Worm (Caenorhabditis elegans) whole organism, L1 larva: ENCODE results near the gene clec-205.

ENCODE experiments used
- C04F5.9 ChIP-seq: sonication (generic microtip); optimal IDR thresholded peaks from 2 replicates; lab custom pipeline; 2016; ENCODE audit warnings: missing genetic modification characterization, missing compliant biosample characterization
- C16A3.4 ChIP-seq: fragments of 150-350 bp; optimal IDR thresholded peaks from 2 replicates; lab custom pipeline; 2014; ENCODE audit warnings: missing biosample characterization, missing genetic modification characterization
- aha-1 ChIP-seq: fragments of 150-350 bp; optimal IDR thresholded peaks from 2 replicates; lab custom pipeline; 2014; ENCODE audit warnings: missing biosample characterization, missing genetic modification characterization
- alr-1 ChIP-seq: fragments of 200-800 bp; sonication (Bioruptor generic); optimal IDR thresholded peaks from 2 replicates; lab custom pipeline; 2018; ENCODE audit warnings: borderline replicate concordance, mild to moderate bottlenecking, missing genetic modification characterization, missing compliant biosample characterization
- aly-2 ChIP-seq: fragments of 150-350 bp; optimal IDR thresholded peaks from 2 replicates; lab custom pipeline; 2014; ENCODE audit warnings: missing biosample characterization, missing genetic modification characterization
- ama-1 ChIP-seq: fragments of 150-350 bp; optimal IDR thresholded peaks from 2 replicates; lab custom pipeline; 2014
- blmp-1 ChIP-seq: fragments of 150-350 bp; optimal IDR thresholded peaks from 2 replicates; lab custom pipeline; 2014; ENCODE audit warnings: missing biosample characterization, missing genetic modification characterization
- ceh-63 ChIP-seq: fragments of 200-800 bp; sonication (Bioruptor generic); optimal IDR thresholded peaks from 2 replicates; lab custom pipeline; 2018; ENCODE audit warnings: mild to moderate bottlenecking, missing genetic modification characterization, missing compliant biosample characterization
- ceh-82 ChIP-seq, 3 experiments: fragments of 150-350 bp in 1 of 3; sonication (generic microtip) in 2 of 3; optimal IDR thresholded peaks; 2 replicates each; lab custom pipeline; 2014 to 2017; ENCODE audit warnings: missing biosample characterization in 3 of 3, missing genetic modification characterization in 3 of 3
- ceh-88 ChIP-seq: fragments of 200-800 bp; sonication (Bioruptor generic); IDR thresholded peaks from 2 replicates; pipeline ENCODE4 v1.3.6; 2022; ENCODE audit warnings: missing genetic modification characterization, missing compliant biosample characterization
- ceh-90 ChIP-seq: sonication (generic microtip); optimal IDR thresholded peaks from 2 replicates; lab custom pipeline; 2016; ENCODE audit warnings: missing genetic modification characterization, missing compliant biosample characterization
- dpl-1 ChIP-seq, 3 experiments: fragments of 150-350 bp in 2 of 3; sonication (generic microtip) in 1 of 3; optimal IDR thresholded peaks; 2 replicates each; lab custom pipeline; 2014 to 2017; ENCODE audit warnings: missing biosample characterization in 3 of 3, missing genetic modification characterization in 3 of 3, missing genetic modification reagents in 3 of 3
- efl-1 ChIP-seq, 4 experiments: fragments of 150-350 bp; optimal IDR thresholded peaks in 3 of 4; peaks in 1 of 4; 1 replicate in 1 of 4; 2 replicates in 3 of 4; lab custom pipeline; 2014; ENCODE audit warnings: missing biosample characterization in 2 of 4, missing genetic modification characterization in 2 of 4, missing genetic modification reagents in 2 of 4
- elt-2 ChIP-seq: sonication (generic microtip); optimal IDR thresholded peaks from 2 replicates; lab custom pipeline; 2016; ENCODE audit warnings: missing genetic modification characterization, mild to moderate bottlenecking, inconsistent platforms, missing compliant biosample characterization, missing genetic modification reagents
- elt-3 ChIP-seq, 6 experiments: fragments of 150-350 bp in 1 of 6; sonication (generic microtip); optimal IDR thresholded peaks; 2 replicates each; lab custom pipeline; 2017 to 2018; ENCODE audit warnings: missing biosample characterization in 6 of 6, missing genetic modification characterization in 6 of 6, inconsistent platforms in 1 of 6
- fkh-4 ChIP-seq: sonication (generic microtip); optimal IDR thresholded peaks from 2 replicates; lab custom pipeline; 2016; ENCODE audit warnings: missing compliant biosample characterization, missing genetic modification characterization, borderline replicate concordance
- fkh-8 ChIP-seq: sonication (generic microtip); optimal IDR thresholded peaks from 2 replicates; lab custom pipeline; 2016; ENCODE audit warnings: mild to moderate bottlenecking, missing genetic modification characterization, missing compliant biosample characterization
- grh-1 ChIP-seq: fragments of 200-800 bp; sonication (Bioruptor generic); IDR thresholded peaks from 2 replicates; pipeline ENCODE4 v1.3.6; 2022; ENCODE audit warnings: missing genetic modification reagents, missing genetic modification characterization, missing compliant biosample characterization
- jun-1 ChIP-seq: fragments of 150-350 bp; optimal IDR thresholded peaks from 2 replicates; lab custom pipeline; 2014; ENCODE audit warnings: missing biosample characterization, missing genetic modification reagents, missing genetic modification characterization
- lin-13 ChIP-seq: fragments of 150-350 bp; optimal IDR thresholded peaks from 2 replicates; lab custom pipeline; 2014; ENCODE audit warnings: missing biosample characterization, missing genetic modification reagents, missing genetic modification characterization
- lin-14 ChIP-seq: fragments of 200-800 bp; sonication (Bioruptor generic); optimal IDR thresholded peaks from 2 replicates; lab custom pipeline; 2018; ENCODE audit warnings: mild to moderate bottlenecking, missing genetic modification characterization, moderate library complexity, missing compliant biosample characterization
- lin-35 ChIP-seq, 2 experiments: fragments of 150-350 bp; optimal IDR thresholded peaks; 2 replicates each; lab custom pipeline; 2014; ENCODE audit warnings: missing biosample characterization in 2 of 2, missing genetic modification characterization in 2 of 2, missing genetic modification reagents in 2 of 2
- lsy-2 ChIP-seq, 2 experiments: fragments of 150-350 bp; optimal IDR thresholded peaks; 2 replicates each; lab custom pipeline; 2014; ENCODE audit warnings: missing biosample characterization in 2 of 2, missing genetic modification characterization in 2 of 2
- mef-2 ChIP-seq: fragments of 150-350 bp; optimal IDR thresholded peaks from 2 replicates; lab custom pipeline; 2014; ENCODE audit warnings: missing biosample characterization, missing genetic modification characterization
- nhr-11 ChIP-seq: fragments of 150-350 bp; optimal IDR thresholded peaks from 2 replicates; lab custom pipeline; 2014; ENCODE audit warnings: missing biosample characterization, missing genetic modification characterization
- nhr-20 ChIP-seq: sonication (generic microtip); optimal IDR thresholded peaks from 2 replicates; lab custom pipeline; 2016; ENCODE audit warnings: mild to moderate bottlenecking, missing genetic modification characterization, missing compliant biosample characterization
- nhr-237 ChIP-seq: fragments of 150-350 bp; optimal IDR thresholded peaks from 2 replicates; lab custom pipeline; 2014; ENCODE audit warnings: missing biosample characterization, missing genetic modification characterization
- nhr-47 ChIP-seq: sonication (generic microtip); optimal IDR thresholded peaks from 2 replicates; lab custom pipeline; 2016; ENCODE audit warnings: mild to moderate bottlenecking, missing genetic modification characterization, moderate library complexity, missing compliant biosample characterization
- nhr-71 ChIP-seq: sonication (generic microtip); optimal IDR thresholded peaks from 2 replicates; lab custom pipeline; 2016; ENCODE audit warnings: mild to moderate bottlenecking, missing genetic modification characterization, moderate library complexity, missing compliant biosample characterization
- nhr-76 ChIP-seq: sonication (generic microtip); optimal IDR thresholded peaks from 2 replicates; lab custom pipeline; 2017; ENCODE audit warnings: missing biosample characterization, missing genetic modification characterization
- nhr-77 ChIP-seq: fragments of 150-350 bp; optimal IDR thresholded peaks from 2 replicates; lab custom pipeline; 2014; ENCODE audit warnings: missing biosample characterization, missing genetic modification characterization
- nhr-85 ChIP-seq: sonication (generic microtip); peaks from one replicate; lab custom pipeline; 2016; ENCODE audit warnings: missing genetic modification characterization, inconsistent platforms, missing compliant biosample characterization
- pag-3 ChIP-seq: sonication (generic microtip); optimal IDR thresholded peaks from 2 replicates; lab custom pipeline; 2017; ENCODE audit warnings: missing genetic modification characterization, mild to moderate bottlenecking, missing compliant biosample characterization, antibody characterized with exemption, borderline replicate concordance; ENCODE audit not compliant: insufficient read depth
- pax-3 ChIP-seq: fragments of 200-800 bp; sonication (Bioruptor generic); optimal IDR thresholded peaks from 2 replicates; lab custom pipeline; 2018; ENCODE audit warnings: mild to moderate bottlenecking, missing genetic modification characterization, moderate library complexity, missing compliant biosample characterization
- skn-1 ChIP-seq: fragments of 150-350 bp; optimal IDR thresholded peaks from 2 replicates; lab custom pipeline; 2014; ENCODE audit warnings: missing biosample characterization, missing genetic modification characterization
- sptf-1 ChIP-seq: fragments of 150-350 bp; optimal IDR thresholded peaks from 2 replicates; lab custom pipeline; 2014; ENCODE audit warnings: missing biosample characterization, missing genetic modification characterization
- sup-37 ChIP-seq: fragments of 200-800 bp; sonication (Bioruptor generic); optimal IDR thresholded peaks from 2 replicates; lab custom pipeline; 2018; ENCODE audit warnings: mild to moderate bottlenecking, missing genetic modification characterization, missing compliant biosample characterization
- tbx-2 ChIP-seq: sonication (generic microtip); optimal IDR thresholded peaks from 2 replicates; lab custom pipeline; 2016; ENCODE audit warnings: missing genetic modification characterization, missing compliant biosample characterization
- tlp-1 ChIP-seq: fragments of 150-350 bp; optimal IDR thresholded peaks from 2 replicates; lab custom pipeline; 2014; ENCODE audit warnings: missing biosample characterization, missing genetic modification characterization
- unc-130 ChIP-seq: fragments of 150-350 bp; optimal IDR thresholded peaks from 2 replicates; lab custom pipeline; 2017; ENCODE audit warnings: missing biosample characterization, missing genetic modification characterization, inconsistent platforms
- xbp-1 ChIP-seq: sonication (generic microtip); optimal IDR thresholded peaks from 2 replicates; lab custom pipeline; 2016; ENCODE audit warnings: missing genetic modification characterization, missing compliant biosample characterization
- zag-1 ChIP-seq: fragments of 150-350 bp; optimal IDR thresholded peaks from 2 replicates; lab custom pipeline; 2014; ENCODE audit warnings: missing biosample characterization, missing genetic modification characterization
- zip-4 ChIP-seq: fragments of 200-800 bp; sonication (Bioruptor generic); optimal IDR thresholded peaks from 2 replicates; lab custom pipeline; 2018; ENCODE audit warnings: mild to moderate bottlenecking, missing genetic modification characterization, moderate library complexity, missing compliant biosample characterization

Gene clec-205

DNA sequence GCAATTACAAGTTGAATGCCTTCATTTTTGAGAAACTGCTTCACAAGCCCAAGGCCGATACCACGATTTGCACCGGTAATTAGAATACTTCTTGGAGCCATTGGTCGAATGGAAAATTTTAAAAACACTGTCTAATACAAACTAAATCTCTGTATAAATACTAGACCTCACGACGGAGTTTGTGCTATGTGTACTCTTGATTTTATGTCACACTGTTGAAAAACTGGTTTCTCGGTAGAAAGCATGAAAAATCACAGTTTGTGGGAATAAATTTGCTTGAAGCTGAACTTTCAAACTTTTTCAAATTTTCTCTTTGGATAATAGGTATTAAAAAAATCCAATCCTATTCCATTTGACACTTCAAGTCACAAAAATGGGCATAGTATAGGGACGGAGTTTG lies 5.1 kb upstream of the clec-205 start, which contains the start of gene ZK697.14:
TSS of gene ZK697.14 (minus strand) at position 101 of the 400 bp plus-strand sequence.
- TF ChIP-seq nhr-11 (tag; lab: Kevin White, UChicago) (no peak), elt-2 (no peak), lin-14 (GFP tag; lab: Kevin White, UChicago) (no peak), nhr-20 (tag; lab: Kevin White, UChicago) (no peak), nhr-85 (tag; lab: Kevin White, UChicago) (no peak), lsy-2 (tag; optimal IDR thresholded peaks at IDR 0.05; lab: Kevin White, UChicago) (no peak)

DNA sequence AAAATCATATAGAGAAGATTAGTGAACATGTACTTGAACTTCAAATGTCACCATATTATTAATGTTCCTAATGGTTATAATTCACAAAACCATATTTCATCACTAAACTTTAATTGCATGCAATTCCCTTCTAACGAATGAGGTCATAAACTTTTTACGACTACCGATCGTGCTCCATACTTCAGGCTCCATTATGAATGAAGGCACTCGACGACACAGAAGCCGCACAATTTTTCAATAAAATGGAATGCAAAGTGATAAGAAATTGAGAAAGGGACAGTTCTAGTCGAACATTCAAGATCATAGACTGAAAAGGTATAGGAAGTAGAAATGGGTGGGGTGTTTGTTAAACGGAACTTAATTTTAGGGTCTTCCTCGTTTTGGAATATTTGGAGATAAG lies 4.6 kb upstream of the clec-205 start:
- TF ChIP-seq fkh-4 (tag; lab: Kevin White, UChicago) (no peak), lin-13 (GFP tag; lab: Kevin White, UChicago) (no peak), tbx-2 (tag; lab: Kevin White, UChicago) (no peak), zip-4 (GFP tag; lab: Kevin White, UChicago) (no peak), aha-1 (tag; lab: Kevin White, UChicago) (no peak), C04F5.9 (tag; lab: Kevin White, UChicago) (no peak), ceh-88 (GFP tag; lab: Robert Waterston, UW) (no peak), sptf-1 (tag; lab: Kevin White, UChicago) (no peak), alr-1 (tag; lab: Kevin White, UChicago) (no peak), ama-1 (lab: Kevin White, UChicago) (no peak), pax-3 (tag; lab: Kevin White, UChicago) (no peak), nhr-47 (tag; lab: Kevin White, UChicago) (no peak), C16A3.4 (tag; lab: Kevin White, UChicago) (no peak), nhr-11 (tag; lab: Kevin White, UChicago) (no peak), mef-2 (no peak), tlp-1 (no peak), sup-37 (GFP tag; lab: Kevin White, UChicago) (no peak), nhr-20 (tag; lab: Kevin White, UChicago) (no peak), xbp-1 (tag; lab: Kevin White, UChicago) (no peak)
- TF ChIP-seq, all 84 proteins: peak for 0

DNA sequence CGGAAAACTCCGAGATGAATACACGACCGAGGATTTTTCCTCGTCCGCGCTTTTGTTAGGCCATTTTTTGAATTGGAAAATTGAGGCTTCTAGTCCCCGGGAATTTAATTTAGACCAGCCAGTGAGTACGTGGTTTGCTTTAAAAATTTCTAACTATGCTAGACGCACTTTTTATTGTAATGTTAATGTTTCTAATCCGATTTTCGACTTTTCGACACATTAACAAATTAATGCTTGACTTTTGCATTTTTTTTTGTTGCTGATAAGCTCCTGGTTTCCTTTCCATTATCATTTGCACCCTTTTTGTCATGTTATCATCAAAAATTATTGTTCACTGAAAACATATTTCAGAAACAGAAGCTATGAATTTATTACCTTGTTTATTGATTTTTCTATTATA lies 3.8 kb upstream of the clec-205 start, which contains the start of gene clec-204:
TSS of gene clec-204 (plus strand) at position 301 of the 400 bp plus-strand sequence.
- TF ChIP-seq ceh-82 (tag; optimal IDR thresholded peaks at IDR 0.05; lab: Kevin White, UChicago) (no peak), blmp-1 (tag; lab: Kevin White, UChicago) (no peak), unc-130 (tag; lab: Kevin White, UChicago) (no peak), aly-2 (tag; lab: Kevin White, UChicago) (no peak), lin-35 (GFP tag; optimal IDR thresholded peaks at IDR 0.05; lab: Kevin White, UChicago) (no peak), ceh-63 (GFP tag; lab: Kevin White, UChicago) (no peak), zag-1 (no peak), elt-2 (peak; percentile 44)
- TF ChIP-seq, all 84 proteins: peak for 1

DNA sequence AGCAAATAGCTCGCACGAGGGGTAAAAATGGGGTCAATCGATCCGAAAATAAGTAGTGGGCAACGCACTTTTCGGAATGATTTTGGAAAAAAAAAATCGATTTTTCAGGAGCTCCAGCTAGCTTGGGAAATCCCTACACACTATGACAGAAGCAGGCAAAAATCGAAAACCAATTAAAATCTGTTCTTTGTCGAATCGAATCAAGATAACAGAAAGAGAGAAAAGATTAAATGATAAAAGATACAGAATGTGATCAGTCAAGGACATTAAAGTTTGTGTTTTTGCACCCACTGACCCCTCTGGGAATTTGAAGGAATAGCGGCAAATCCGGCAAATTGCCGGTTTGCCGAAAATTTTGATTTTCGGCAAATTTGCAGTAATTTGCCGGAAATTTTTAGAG lies 6.7 kb downstream of the clec-205 start:
- TF ChIP-seq elt-3 (tag; optimal IDR thresholded peaks at IDR 0.05; lab: Kevin White, UChicago) (peak in 1 of 6 experiments; percentile 35), nhr-76 (tag; lab: Kevin White, UChicago) (no peak), efl-1 (optimal IDR thresholded peaks at IDR 0.05; lab: Kevin White, UChicago) (no peak), efl-1 (GFP tag; optimal IDR thresholded peaks at IDR 0.05 in 1 of 2; lab: Kevin White, UChicago) (peak in 1 of 2 experiments; percentile 70), lin-35 (GFP tag; optimal IDR thresholded peaks at IDR 0.05; lab: Kevin White, UChicago) (no peak), lin-14 (GFP tag; lab: Kevin White, UChicago) (no peak), blmp-1 (tag; lab: Kevin White, UChicago) (peak; percentile 78)

DNA sequence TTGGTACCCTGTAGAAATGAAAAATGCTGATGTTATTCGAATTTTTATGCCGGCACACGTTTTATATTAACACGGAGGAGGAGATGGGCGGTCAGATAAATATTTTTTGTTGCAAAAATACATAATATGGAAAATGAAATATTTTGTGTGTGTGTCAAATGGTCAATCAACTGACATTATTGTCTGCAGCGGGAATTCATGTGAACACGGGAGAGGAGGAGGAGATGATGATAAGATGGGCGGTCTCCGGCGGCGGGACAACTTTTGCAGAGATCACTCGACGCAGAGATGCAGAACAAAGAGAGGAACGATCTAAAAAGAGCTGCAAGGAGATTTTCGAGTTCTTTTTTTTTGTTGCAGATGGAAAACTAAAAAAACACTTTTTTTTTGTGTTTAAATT lies 11.0 kb downstream of the clec-205 start, which contains the start of gene dhs-13:
TSS of gene dhs-13 (minus strand) at position 8 of the 400 bp plus-strand sequence.
- TF ChIP-seq lin-35 (GFP tag; optimal IDR thresholded peaks at IDR 0.05; lab: Kevin White, UChicago) (peak in 1 of 2 experiments; percentile 41), tlp-1 (no peak), grh-1 (GFP tag; lab: Robert Waterston, UW) (no peak), elt-2 (peak; percentile 14), jun-1 (tag; lab: Kevin White, UChicago) (no peak), nhr-237 (tag; lab: Kevin White, UChicago) (no peak), xbp-1 (tag; lab: Kevin White, UChicago) (no peak), fkh-8 (tag; lab: Kevin White, UChicago) (no peak), nhr-77 (tag; lab: Kevin White, UChicago) (no peak), skn-1 (tag; lab: Kevin White, UChicago) (peak; percentile 17), nhr-71 (tag; lab: Kevin White, UChicago) (peak; percentile 49), ceh-90 (tag; lab: Kevin White, UChicago) (no peak), pag-3 (tag; lab: Kevin White, UChicago) (no peak), dpl-1 (GFP tag; optimal IDR thresholded peaks at IDR 0.05; lab: Kevin White, UChicago) (peak in 1 of 3 experiments; percentile 6), aha-1 (tag; lab: Kevin White, UChicago) (no peak), fkh-4 (tag; lab: Kevin White, UChicago) (no peak), zip-4 (GFP tag; lab: Kevin White, UChicago) (no peak), lin-14 (GFP tag; lab: Kevin White, UChicago) (peak; percentile 90)
